Worm (Caenorhabditis elegans) whole organism, L4/young adult: Measurements from ENCODE around the gene gpa-4.

Experiments
- W03F9.2 ChIP-seq: fragments of 150-350 bp; optimal IDR thresholded peaks from 2 replicates; lab custom pipeline; 2014; ENCODE audit warnings: missing biosample characterization, missing genetic modification characterization
- him-1 ChIP-seq: sonication (generic microtip); optimal IDR thresholded peaks from 2 replicates; lab custom pipeline; 2016; ENCODE audit warnings: missing genotype, missing genetic modification reagents, missing genetic modification characterization, missing compliant biosample characterization

DNA sequence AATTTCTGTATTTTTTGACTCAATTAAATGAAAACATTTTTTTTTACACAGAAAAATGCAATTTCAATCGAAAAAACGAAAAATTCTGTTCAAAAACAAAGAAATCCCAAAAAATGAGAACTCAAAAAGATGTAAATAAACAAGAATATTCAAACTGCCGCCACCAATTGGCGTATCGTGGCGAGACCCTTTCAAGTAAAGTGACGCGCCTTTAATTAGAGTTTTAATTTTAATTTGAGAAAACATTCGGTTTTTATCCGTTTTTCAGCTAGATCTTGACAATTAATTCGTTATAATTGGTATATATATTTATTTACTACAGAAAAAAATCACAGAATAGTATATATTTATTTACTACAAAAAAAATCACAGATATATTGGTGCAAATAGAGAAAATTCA, 21.9 kb upstream of the gpa-4 start:
- no peak for TF ChIP-seq W03F9.2
- no peak for TF ChIP-seq him-1 (tag; lab: Kevin White, UChicago)
